Fruit fly (Drosophila melanogaster): Measurements from ENCODE around the gene kuz.

dm6 chr2L:13629943-13630342 lies 80.0 kb downstream of the kuz start:
- TF ChIP-seq CG12769 (tag; optimal IDR thresholded peaks at IDR 0.05) (no peak), caup (GFP tag; optimal IDR thresholded peaks at IDR 0.05; ENCODE audit: severe bottlenecking) (no peak), tap (tag; optimal IDR thresholded peaks at IDR 0.05) (no peak), tgo (GFP tag; IDR thresholded peaks at IDR 0.05) (no peak), dmrt99B (tag; optimal IDR thresholded peaks at IDR 0.05) (no peak), ap (GFP tag; IDR thresholded peaks at IDR 0.05) (no peak), ham (GFP tag; IDR thresholded peaks at IDR 0.05) (no peak), CG14441 (GFP tag; IDR thresholded peaks at IDR 0.05) (no peak), CG14710 (tag; optimal IDR thresholded peaks at IDR 0.05) (no peak), hkb (optimal IDR thresholded peaks at IDR 0.05) (no peak), hkb (GFP tag; IDR thresholded peaks at IDR 0.05) (no peak), BEAF-32 (GFP tag; optimal IDR thresholded peaks at IDR 0.05) (no peak), Nf-YC (tag; optimal IDR thresholded peaks at IDR 0.05) (no peak), CG30020 (tag; optimal IDR thresholded peaks at IDR 0.05) (no peak), CG17568 (GFP tag; optimal IDR thresholded peaks at IDR 0.05) (no peak)
